Worm (Caenorhabditis elegans) whole organism, L4 larva: Measurements from ENCODE around the gene Y6E2A.4.

ENCODE experiments used
- F10B5.3 ChIP-seq: sonication (generic microtip); optimal IDR thresholded peaks from 2 replicates; lab custom pipeline; 2016; ENCODE audit warnings: mild to moderate bottlenecking, missing genetic modification characterization, missing compliant biosample characterization
- F37D6.2 ChIP-seq: sonication (generic microtip); optimal IDR thresholded peaks from 2 replicates; lab custom pipeline; 2016; ENCODE audit warnings: mild to moderate bottlenecking, missing genetic modification characterization, missing compliant biosample characterization
- F49E8.2 ChIP-seq: sonication (generic microtip); optimal IDR thresholded peaks from 2 replicates; lab custom pipeline; 2016; ENCODE audit warnings: missing compliant biosample characterization, mild to moderate bottlenecking, missing genetic modification characterization, borderline replicate concordance
- Y48G9A.11 ChIP-seq: fragments of 200-800 bp; sonication (Bioruptor generic); IDR thresholded peaks from 2 replicates; pipeline ENCODE4 v1.3.6; 2022; ENCODE audit warnings: missing genetic modification reagents, missing genetic modification characterization, missing compliant biosample characterization
- Y5F2A.4 ChIP-seq: fragments of 200-800 bp; sonication (Bioruptor generic); optimal IDR thresholded peaks from 2 replicates; lab custom pipeline; 2018; ENCODE audit warnings: mild to moderate bottlenecking, missing genetic modification characterization, missing compliant biosample characterization
- ZK546.5 ChIP-seq, 2 experiments: sonication (generic microtip); optimal IDR thresholded peaks; 2 replicates each; lab custom pipeline; 2017; ENCODE audit warnings: missing biosample characterization in 2 of 2, missing genetic modification characterization in 2 of 2
- ama-1 ChIP-seq: fragments of 150-350 bp; optimal IDR thresholded peaks from 2 replicates; lab custom pipeline; 2014; ENCODE audit warnings: inconsistent platforms, mixed read lengths
- attf-4 ChIP-seq: sonication (generic microtip); optimal IDR thresholded peaks from 3 replicates; lab custom pipeline; 2017; ENCODE audit warnings: missing biosample characterization, missing genetic modification characterization
- ceh-20 ChIP-seq: fragments of 200-800 bp; sonication (Bioruptor generic); IDR thresholded peaks from 2 replicates; pipeline ENCODE4 v1.3.6; 2022; ENCODE audit warnings: missing genetic modification reagents, missing genetic modification characterization, missing compliant biosample characterization
- ceh-28 ChIP-seq: fragments of 150-350 bp; optimal IDR thresholded peaks from 2 replicates; lab custom pipeline; 2014; ENCODE audit warnings: missing biosample characterization, missing genetic modification reagents, missing genetic modification characterization
- daf-16 ChIP-seq, 3 experiments: sonication (generic microtip); optimal IDR thresholded peaks; 2 replicates each; lab custom pipeline; 2016 to 2017; ENCODE audit warnings: missing genetic modification characterization in 3 of 3, missing genetic modification reagents in 3 of 3, mild to moderate bottlenecking in 2 of 3, missing compliant biosample characterization in 2 of 3, missing biosample characterization in 1 of 3, moderate library complexity in 1 of 3
- dmd-6 ChIP-seq: fragments of 200-800 bp; sonication (Bioruptor generic); IDR thresholded peaks from 2 replicates; pipeline ENCODE4 v1.3.6; 2022; ENCODE audit warnings: missing genetic modification reagents, missing genetic modification characterization, missing compliant biosample characterization
- dpl-1 ChIP-seq: fragments of 150-350 bp; optimal IDR thresholded peaks from 2 replicates; lab custom pipeline; 2014; ENCODE audit warnings: missing biosample characterization, missing genetic modification reagents, missing genetic modification characterization
- duxl-1 ChIP-seq: sonication (generic microtip); optimal IDR thresholded peaks from 2 replicates; lab custom pipeline; 2016; ENCODE audit warnings: mild to moderate bottlenecking, missing genetic modification characterization, moderate library complexity, missing compliant biosample characterization; ENCODE audit not compliant: poor library complexity
- egl-27 ChIP-seq: sonication (generic microtip); optimal IDR thresholded peaks from 3 replicates; lab custom pipeline; 2017; ENCODE audit warnings: missing biosample characterization, missing genetic modification reagents, missing genetic modification characterization
- hif-1 ChIP-seq, 2 experiments: sonication (generic microtip); optimal IDR thresholded peaks; 2 replicates each; lab custom pipeline; 2016 to 2017; ENCODE audit warnings: missing compliant biosample characterization in 2 of 2, missing genetic modification characterization in 2 of 2, missing genetic modification reagents in 2 of 2, missing genotype in 2 of 2, mild to moderate bottlenecking in 1 of 2
- lim-7 ChIP-seq: fragments of 200-800 bp; sonication (Bioruptor generic); IDR thresholded peaks from 2 replicates; pipeline ENCODE4 v1.3.6; 2022; ENCODE audit warnings: missing genetic modification characterization, missing compliant biosample characterization
- lin-13 ChIP-seq: fragments of 150-350 bp; optimal IDR thresholded peaks from 2 replicates; lab custom pipeline; 2014; ENCODE audit warnings: missing biosample characterization, missing genetic modification reagents, missing genetic modification characterization
- lin-39 ChIP-seq: fragments of 150-350 bp; optimal IDR thresholded peaks from 2 replicates; lab custom pipeline; 2014; ENCODE audit warnings: missing biosample characterization, missing genetic modification reagents, missing genetic modification characterization
- lsy-2 ChIP-seq, 2 experiments: fragments of 150-350 bp in 1 of 2; sonication (generic microtip) in 1 of 2; optimal IDR thresholded peaks; 2 replicates each; lab custom pipeline; 2014 to 2017; ENCODE audit warnings: missing biosample characterization in 2 of 2, missing genetic modification characterization in 2 of 2
- mdl-1 ChIP-seq, 2 experiments: fragments of 150-350 bp in 1 of 2; sonication (generic microtip) in 1 of 2; optimal IDR thresholded peaks; 2 replicates each; lab custom pipeline; 2014 to 2017; ENCODE audit warnings: missing biosample characterization in 2 of 2, missing genetic modification characterization in 2 of 2
- mdt-29 ChIP-seq: fragments of 200-800 bp; sonication (Bioruptor generic); IDR thresholded peaks from 2 replicates; pipeline ENCODE4 v1.3.6; 2022; ENCODE audit warnings: missing genetic modification reagents, missing genetic modification characterization, missing compliant biosample characterization
- mep-1 ChIP-seq: fragments of 150-350 bp; sonication (generic microtip); optimal IDR thresholded peaks from 3 replicates; lab custom pipeline; 2014; ENCODE audit warnings: missing biosample characterization, missing genetic modification characterization
- mes-2 ChIP-seq: sonication (generic microtip); optimal IDR thresholded peaks from 2 replicates; lab custom pipeline; 2016; ENCODE audit warnings: missing genotype, mild to moderate bottlenecking, missing genetic modification characterization, missing compliant biosample characterization; ENCODE audit not compliant: poor library complexity, severe bottlenecking
- nhr-102 ChIP-seq: sonication (generic microtip); optimal IDR thresholded peaks from 2 replicates; lab custom pipeline; 2016; ENCODE audit warnings: mild to moderate bottlenecking, missing genetic modification characterization, moderate library complexity, missing compliant biosample characterization
- nhr-111 ChIP-seq: fragments of 200-800 bp; sonication (Bioruptor generic); optimal IDR thresholded peaks from 2 replicates; lab custom pipeline; 2018; ENCODE audit warnings: mild to moderate bottlenecking, missing genetic modification characterization, missing compliant biosample characterization
- nhr-237 ChIP-seq: sonication (generic microtip); optimal IDR thresholded peaks from 2 replicates; lab custom pipeline; 2017; ENCODE audit warnings: missing biosample characterization, missing genetic modification characterization
- nhr-28 ChIP-seq: fragments of 150-350 bp; optimal IDR thresholded peaks from 2 replicates; lab custom pipeline; 2014; ENCODE audit warnings: missing biosample characterization, missing genetic modification characterization
- nhr-48 ChIP-seq: sonication (generic microtip); optimal IDR thresholded peaks from 2 replicates; lab custom pipeline; 2016; ENCODE audit warnings: mild to moderate bottlenecking, missing genetic modification characterization, missing compliant biosample characterization
- nhr-6 ChIP-seq: fragments of 150-350 bp; optimal IDR thresholded peaks from 2 replicates; lab custom pipeline; 2014; ENCODE audit warnings: missing biosample characterization, missing genetic modification characterization
- nhr-76 ChIP-seq: fragments of 150-350 bp; optimal IDR thresholded peaks from 2 replicates; lab custom pipeline; 2014; ENCODE audit warnings: missing biosample characterization, missing genetic modification characterization
- nhr-77 ChIP-seq: fragments of 150-350 bp; optimal IDR thresholded peaks from 2 replicates; lab custom pipeline; 2014; ENCODE audit warnings: missing biosample characterization, missing genetic modification characterization
- pqm-1 ChIP-seq: sonication (generic microtip); optimal IDR thresholded peaks from 2 replicates; lab custom pipeline; 2017; ENCODE audit warnings: missing biosample characterization, missing genetic modification characterization
- rbr-2 ChIP-seq: sonication (generic microtip); optimal IDR thresholded peaks from 2 replicates; lab custom pipeline; 2016; ENCODE audit warnings: missing genotype, missing genetic modification characterization, missing compliant biosample characterization
- snpc-4 ChIP-seq: fragments of 150-350 bp; optimal IDR thresholded peaks from 2 replicates; lab custom pipeline; 2014; ENCODE audit warnings: missing biosample characterization, missing genetic modification characterization
- spr-1 ChIP-seq: sonication (generic microtip); optimal IDR thresholded peaks from 2 replicates; lab custom pipeline; 2016; ENCODE audit warnings: mild to moderate bottlenecking, missing genetic modification characterization, missing compliant biosample characterization
- spr-3 ChIP-seq: fragments of 200-800 bp; sonication (Bioruptor generic); optimal IDR thresholded peaks from 2 replicates; lab custom pipeline; 2018; ENCODE audit warnings: mild to moderate bottlenecking, missing genetic modification characterization, missing compliant biosample characterization
- tra-1 ChIP-seq: fragments of 200-800 bp; sonication (Bioruptor generic); IDR thresholded peaks from 2 replicates; pipeline ENCODE4 v1.3.6; 2022; ENCODE audit warnings: missing genetic modification reagents, missing genetic modification characterization, missing compliant biosample characterization
- unc-39 ChIP-seq: sonication (generic microtip); optimal IDR thresholded peaks from 2 replicates; lab custom pipeline; 2017; ENCODE audit warnings: missing biosample characterization, missing genetic modification characterization
- unc-62 ChIP-seq, 3 experiments: fragments of 150-350 bp in 1 of 3; sonication (generic microtip); optimal IDR thresholded peaks in 2 of 3; peaks in 1 of 3; 1 replicate in 1 of 3; 2 replicates in 2 of 3; lab custom pipeline; 2014 to 2017; ENCODE audit warnings: missing biosample characterization in 3 of 3, missing genetic modification characterization in 3 of 3, missing genetic modification reagents in 3 of 3, missing genotype in 1 of 3
- zfp-3 ChIP-seq: fragments of 200-800 bp; sonication (Bioruptor generic); conservative IDR thresholded peaks from 2 replicates; pipeline ENCODE4 v1.3.6; 2022; ENCODE audit warnings: missing genetic modification reagents, missing genetic modification characterization, missing compliant biosample characterization
- zip-11 ChIP-seq: fragments of 200-800 bp; sonication (Bioruptor generic); IDR thresholded peaks from 2 replicates; pipeline ENCODE4 v1.3.6; 2022; ENCODE audit warnings: missing genetic modification characterization, missing compliant biosample characterization
- ztf-11 ChIP-seq: fragments of 150-350 bp; optimal IDR thresholded peaks from 2 replicates; lab custom pipeline; 2014; ENCODE audit warnings: missing biosample characterization, missing genetic modification characterization
- ztf-7 ChIP-seq: fragments of 150-350 bp; optimal IDR thresholded peaks from 2 replicates; lab custom pipeline; 2014; ENCODE audit warnings: missing biosample characterization, missing genetic modification characterization

Gene Y6E2A.4

DNA sequence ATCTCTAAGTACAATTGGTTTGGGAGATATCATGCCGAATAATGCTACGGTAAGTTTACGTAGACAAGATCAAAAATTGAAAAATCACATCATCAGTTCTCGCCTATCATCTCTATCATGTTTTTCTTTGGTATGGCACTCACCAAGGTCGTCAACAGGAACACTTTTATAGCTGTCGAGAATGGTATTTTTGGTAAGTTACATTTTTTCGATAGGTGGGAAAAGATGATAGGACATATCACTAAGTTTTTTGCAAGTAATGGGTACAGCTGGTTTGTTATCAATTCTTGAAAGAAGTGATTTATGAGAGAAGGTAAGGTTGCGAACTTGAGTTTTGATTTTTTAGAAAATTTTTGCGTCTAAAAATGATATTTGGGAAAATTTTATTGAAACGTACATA lies 8.6 kb downstream of the Y6E2A.4 start:
- no peak for TF ChIP-seq F10B5.3
- no peak for TF ChIP-seq lsy-2 (tag; optimal IDR thresholded peaks at IDR 0.05; lab: Kevin White, UChicago)
- no peak for TF ChIP-seq egl-27
- no peak for TF ChIP-seq mes-2 (tag; lab: Kevin White, UChicago)
- TF ChIP-seq nhr-28 (tag; lab: Kevin White, UChicago) = peak; percentile 55
- no peak for TF ChIP-seq nhr-76 (tag; lab: Kevin White, UChicago)
- TF ChIP-seq zip-11 = no peak
- TF ChIP-seq F37D6.2 = no peak
- TF ChIP-seq tra-1 = 0 out of 2 replicates have a peak, but pooled peaks have one; percentile 31
- peak in 1 of 2 experiments; percentile 81 for TF ChIP-seq unc-62 (GFP tag; optimal IDR thresholded peaks at IDR 0.05 in 1 of 2; lab: Kevin White, UChicago)
- TF ChIP-seq unc-62 (tag; optimal IDR thresholded peaks at IDR 0.05; lab: Kevin White, UChicago) = no peak
- TF ChIP-seq ceh-20 (GFP tag; lab: Robert Waterston, UW) = 0 out of 2 replicates have a peak, but pooled peaks have one; percentile 20
- no peak for TF ChIP-seq attf-4
- no peak for TF ChIP-seq ceh-28 (tag; lab: Kevin White, UChicago)

DNA sequence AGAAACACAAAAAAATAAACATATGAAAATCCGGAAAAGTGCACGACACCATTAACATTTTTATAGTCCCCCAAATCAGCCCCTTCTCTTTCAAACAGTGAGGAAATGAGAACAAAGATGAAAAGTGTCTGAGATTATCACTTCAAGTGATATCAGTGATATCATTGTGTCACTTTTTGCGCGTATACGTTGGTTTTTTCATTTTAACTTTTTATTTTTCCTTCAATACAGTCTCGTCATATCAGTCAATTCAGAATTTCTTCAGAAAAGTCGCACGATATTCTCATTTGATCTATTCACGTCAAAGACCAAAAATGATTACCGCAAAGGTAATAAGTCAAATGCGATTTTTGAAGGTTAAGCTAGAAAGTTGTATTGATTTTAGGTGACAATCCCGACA lies 11.8 kb downstream of the Y6E2A.4 start, which contains the start of gene twk-34:
TSS of gene twk-34 (plus strand) at position 216 of the 400 bp plus-strand sequence.
- TF ChIP-seq mep-1 (tag; lab: Kevin White, UChicago) (no peak), nhr-77 (tag; lab: Kevin White, UChicago) (no peak), dmd-6 (GFP tag; lab: Robert Waterston, UW) (peak; percentile 21; the same call in 1 of the 2 replicates), nhr-102 (no peak), nhr-28 (tag; lab: Kevin White, UChicago) (peak; percentile 7), nhr-237 (tag; lab: Kevin White, UChicago) (no peak)

ce11 chrV:15702263-15702662 lies 14.3 kb downstream of the Y6E2A.4 start, which contains the start of gene nhr-53:
Gene nhr-53 (minus strand): TSS chrV:15702363.
- no peak for TF ChIP-seq lim-7 (GFP tag; lab: Robert Waterston, UW)
- TF ChIP-seq mdt-29 (GFP tag; lab: Robert Waterston, UW) = no peak
- TF ChIP-seq lin-39 (tag; lab: Kevin White, UChicago) = no peak
- no peak for TF ChIP-seq unc-39
- TF ChIP-seq nhr-111 = no peak
- TF ChIP-seq ceh-28 (tag; lab: Kevin White, UChicago) = no peak
- TF ChIP-seq snpc-4 (tag; lab: Kevin White, UChicago) = no peak
- no peak for TF ChIP-seq zfp-3 (GFP tag; lab: Robert Waterston, UW)
- TF ChIP-seq ama-1 (lab: Kevin White, UChicago) = no peak
- no peak for TF ChIP-seq nhr-48 (tag; lab: Kevin White, UChicago)
- TF ChIP-seq lin-13 (GFP tag; lab: Kevin White, UChicago) = no peak
- TF ChIP-seq Y5F2A.4 (GFP tag; lab: Kevin White, UChicago) = no peak

DNA sequence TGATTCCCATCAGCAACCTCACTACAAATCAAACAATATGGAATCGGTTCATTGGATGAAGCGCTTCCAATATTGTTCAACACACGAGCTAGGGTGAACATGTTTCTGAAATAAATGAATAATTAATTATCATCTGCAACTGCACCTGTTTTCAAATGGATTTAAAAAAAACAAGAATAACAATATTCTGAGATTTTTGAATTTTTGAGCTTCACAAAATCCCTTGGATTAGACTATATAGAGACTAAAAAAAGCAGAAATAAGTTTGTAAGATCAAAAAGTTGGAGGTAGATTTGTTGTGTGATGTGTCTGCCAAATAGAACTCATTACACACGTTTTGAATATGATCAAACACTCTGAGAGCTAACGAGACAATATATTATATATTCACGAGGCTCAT lies 16.8 kb downstream of the Y6E2A.4 start, which contains the start of gene nhr-199:
TSS of gene nhr-199 (minus strand) at position 101 of the 400 bp plus-strand sequence.
- TF ChIP-seq mes-2 (tag; lab: Kevin White, UChicago) = no peak
- TF ChIP-seq hif-1 (tag; optimal IDR thresholded peaks at IDR 0.05; lab: Kevin White, UChicago) = no peak
- TF ChIP-seq zfp-3 (GFP tag; lab: Robert Waterston, UW) = no peak
- TF ChIP-seq daf-16 (GFP tag; optimal IDR thresholded peaks at IDR 0.05; lab: Kevin White, UChicago) = no peak
- no peak for TF ChIP-seq daf-16 (tag; optimal IDR thresholded peaks at IDR 0.05; lab: Kevin White, UChicago)

- TF ChIP-seq nhr-28 (tag; lab: Kevin White, UChicago) = no peak
- no peak for TF ChIP-seq ztf-11
- no peak for TF ChIP-seq Y48G9A.11 (GFP tag; lab: Robert Waterston, UW)
- TF ChIP-seq spr-1 (tag; lab: Kevin White, UChicago) = no peak
- no peak for TF ChIP-seq pqm-1
- TF ChIP-seq spr-3 (GFP tag; lab: Kevin White, UChicago) = no peak
- TF ChIP-seq ztf-7 = no peak
- no peak for TF ChIP-seq duxl-1
- no peak for TF ChIP-seq rbr-2 (tag; lab: Kevin White, UChicago)
- no peak for TF ChIP-seq lsy-2 (tag; optimal IDR thresholded peaks at IDR 0.05; lab: Kevin White, UChicago)
- TF ChIP-seq F49E8.2 (tag; lab: Kevin White, UChicago) = no peak
- TF ChIP-seq nhr-77 (tag; lab: Kevin White, UChicago) = no peak
- no peak for TF ChIP-seq ZK546.5 (tag; optimal IDR thresholded peaks at IDR 0.05; lab: Kevin White, UChicago)
- TF ChIP-seq mdl-1 (tag; optimal IDR thresholded peaks at IDR 0.05; lab: Kevin White, UChicago) = no peak
- no peak for TF ChIP-seq nhr-6 (tag; lab: Kevin White, UChicago)
- no peak for TF ChIP-seq dpl-1
- no peak for TF ChIP-seq ceh-28 (tag; lab: Kevin White, UChicago)
Observed at ce11 chrV:15698099-15698498, 18.5 kb downstream of the Y6E2A.4 start, which contains the start of gene srx-29. Gene srx-29 (minus strand): TSS chrV:15698199.
